Worm (Caenorhabditis elegans) whole organism, L2 larva: ENCODE data around the gene ttr-43.

ENCODE experiments used
- ama-1 ChIP-seq: fragments of 150-350 bp; optimal IDR thresholded peaks from 2 replicates; lab custom pipeline; 2018; ENCODE audit warnings: inconsistent platforms
- elt-3 ChIP-seq: sonication (generic microtip); optimal IDR thresholded peaks from 2 replicates; lab custom pipeline; 2017; ENCODE audit warnings: missing biosample characterization, missing genetic modification characterization
- mab-5 ChIP-seq: fragments of 150-350 bp; optimal IDR thresholded peaks from 2 replicates; lab custom pipeline; 2014; ENCODE audit warnings: missing biosample characterization, missing genetic modification characterization
- nhr-21 ChIP-seq: fragments of 150-350 bp; optimal IDR thresholded peaks from 2 replicates; lab custom pipeline; 2014; ENCODE audit warnings: missing biosample characterization, missing genetic modification characterization
- nhr-23 ChIP-seq: fragments of 150-350 bp; optimal IDR thresholded peaks from 2 replicates; lab custom pipeline; 2014; ENCODE audit warnings: missing biosample characterization, missing genetic modification reagents, missing genetic modification characterization
- unc-55 ChIP-seq: fragments of 150-350 bp; sonication (generic microtip); optimal IDR thresholded peaks from 3 replicates; lab custom pipeline; 2014; ENCODE audit warnings: missing biosample characterization, missing genetic modification reagents, missing genetic modification characterization

DNA sequence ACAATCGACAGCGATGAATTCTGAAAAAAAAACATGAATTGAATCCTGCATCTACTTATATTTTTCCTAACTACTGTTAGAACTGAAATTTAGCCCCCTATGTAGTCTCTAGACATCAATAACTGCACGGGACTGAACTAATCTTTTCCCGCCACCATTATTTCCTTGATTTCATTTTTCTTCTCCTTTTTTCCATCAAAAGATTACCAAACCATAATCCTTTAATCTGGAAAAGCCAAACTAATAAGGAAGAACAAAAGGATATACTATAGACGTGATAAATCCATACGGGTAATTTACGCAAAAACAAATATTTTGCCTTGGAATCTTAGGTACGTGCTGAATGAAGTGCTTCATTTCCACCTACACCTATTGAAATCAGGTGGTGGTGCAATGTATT, 23.2 kb downstream of the ttr-43 start:
- TF ChIP-seq unc-55: no peak
- TF ChIP-seq elt-3: no peak
- TF ChIP-seq ama-1 (lab: Kevin White, UChicago): no peak
- no peak for TF ChIP-seq nhr-23
- TF ChIP-seq mab-5 (tag; lab: Kevin White, UChicago): no peak
- no peak for TF ChIP-seq nhr-21 (tag; lab: Kevin White, UChicago)
